Worm (Caenorhabditis elegans) whole organism, young adult: Measurements from ENCODE around the gene ztf-17.

Experiments used
- B0336.3 ChIP-seq: fragments of 200-800 bp; sonication (Bioruptor generic); IDR thresholded peaks from 2 replicates; pipeline ENCODE4 v1.3.6; 2022; ENCODE audit warnings: missing genetic modification characterization, missing compliant biosample characterization
- C17E4.6 ChIP-seq: fragments of 200-800 bp; sonication (Bioruptor generic); IDR thresholded peaks from 2 replicates; pipeline ENCODE4 v1.3.6; 2022; ENCODE audit warnings: missing genetic modification reagents, missing genetic modification characterization, missing compliant biosample characterization
- D2030.7 ChIP-seq: fragments of 200-800 bp; sonication (Bioruptor generic); IDR thresholded peaks from 2 replicates; pipeline ENCODE4 v1.3.6; 2022; ENCODE audit warnings: missing genetic modification reagents, missing genetic modification characterization, missing compliant biosample characterization
- F10E7.11 ChIP-seq: sonication (generic microtip); optimal IDR thresholded peaks from 2 replicates; lab custom pipeline; 2017; ENCODE audit warnings: mild to moderate bottlenecking, missing genetic modification characterization, moderate library complexity, missing compliant biosample characterization
- F39B2.1 ChIP-seq: fragments of 200-800 bp; sonication (Bioruptor generic); IDR thresholded peaks from 2 replicates; pipeline ENCODE4 v1.3.6; 2022; ENCODE audit warnings: missing genetic modification reagents, missing genetic modification characterization, missing compliant biosample characterization
- K12H6.12 ChIP-seq: fragments of 200-800 bp; sonication (Bioruptor generic); optimal IDR thresholded peaks from 2 replicates; lab custom pipeline; 2018; ENCODE audit warnings: mild to moderate bottlenecking, missing genetic modification characterization, missing compliant biosample characterization
- Y53G8AR.9 ChIP-seq: fragments of 200-800 bp; sonication (Bioruptor generic); conservative IDR thresholded peaks from 2 replicates; pipeline ENCODE4 v1.3.6; 2022; ENCODE audit warnings: missing genetic modification reagents, missing genetic modification characterization, missing compliant biosample characterization
- Y56A3A.18 ChIP-seq: fragments of 200-800 bp; sonication (Bioruptor generic); IDR thresholded peaks from 2 replicates; pipeline ENCODE4 v1.3.6; 2022; ENCODE audit warnings: missing genetic modification reagents, missing genetic modification characterization, missing compliant biosample characterization
- Y79H2A.3 ChIP-seq: fragments of 200-800 bp; sonication (Bioruptor generic); conservative IDR thresholded peaks from 2 replicates; pipeline ENCODE4 v1.3.6; 2022; ENCODE audit warnings: missing genetic modification reagents, missing genetic modification characterization, missing compliant biosample characterization
- Y95B8A.8 ChIP-seq: fragments of 200-800 bp; sonication (Bioruptor generic); IDR thresholded peaks from 2 replicates; pipeline ENCODE4 v1.3.6; 2022; ENCODE audit warnings: missing genetic modification reagents, missing genetic modification characterization, missing compliant biosample characterization
- akir-1 ChIP-seq: fragments of 200-800 bp; sonication (Bioruptor generic); optimal IDR thresholded peaks from 2 replicates; lab custom pipeline; 2018; ENCODE audit warnings: mild to moderate bottlenecking, missing genetic modification characterization, moderate library complexity, missing compliant biosample characterization
- aptf-2 ChIP-seq: fragments of 200-800 bp; sonication (Bioruptor generic); conservative IDR thresholded peaks from 2 replicates; pipeline ENCODE4 v1.3.6; 2022; ENCODE audit warnings: missing genetic modification reagents, missing genetic modification characterization, missing compliant biosample characterization
- atf-7 ChIP-seq: sonication (generic microtip); optimal IDR thresholded peaks from 2 replicates; lab custom pipeline; 2017; ENCODE audit warnings: mild to moderate bottlenecking, missing genetic modification characterization, missing compliant biosample characterization
- attf-5 ChIP-seq: fragments of 200-800 bp; sonication (Bioruptor generic); optimal IDR thresholded peaks from 2 replicates; lab custom pipeline; 2018; ENCODE audit warnings: mild to moderate bottlenecking, missing genetic modification characterization, missing compliant biosample characterization
- cebp-1 ChIP-seq, 2 experiments: fragments of 200-800 bp in 1 of 2; sonication (Bioruptor generic) in 1 of 2; sonication (generic microtip) in 1 of 2; IDR thresholded peaks in 1 of 2; optimal IDR thresholded peaks in 1 of 2; 2 replicates each; pipeline versions ENCODE4 v1.3.6 to Lab custom; 2017 to 2022; ENCODE audit warnings: missing compliant biosample characterization in 2 of 2, missing genetic modification characterization in 2 of 2, mild to moderate bottlenecking in 1 of 2, missing genetic modification reagents in 1 of 2, moderate library complexity in 1 of 2
- ceh-100 ChIP-seq: fragments of 200-800 bp; sonication (Bioruptor generic); IDR thresholded peaks from 2 replicates; pipeline ENCODE4 v1.3.6; 2022; ENCODE audit warnings: missing genetic modification reagents, missing genetic modification characterization, missing compliant biosample characterization
- ceh-27 ChIP-seq: fragments of 200-800 bp; sonication (Bioruptor generic); optimal IDR thresholded peaks from 2 replicates; lab custom pipeline; 2018; ENCODE audit warnings: mild to moderate bottlenecking, missing genetic modification characterization, moderate library complexity, missing compliant biosample characterization
- ceh-40 ChIP-seq: fragments of 200-800 bp; sonication (Bioruptor generic); IDR thresholded peaks from 2 replicates; pipeline ENCODE4 v1.3.6; 2022; ENCODE audit warnings: missing genetic modification characterization, missing compliant biosample characterization
- ekl-4 ChIP-seq: fragments of 200-800 bp; sonication (Bioruptor generic); IDR thresholded peaks from 2 replicates; pipeline ENCODE4 v1.3.6; 2022; ENCODE audit warnings: missing genetic modification reagents, missing genetic modification characterization, missing compliant biosample characterization
- ets-4 ChIP-seq: fragments of 200-800 bp; sonication (Bioruptor generic); optimal IDR thresholded peaks from 2 replicates; lab custom pipeline; 2018; ENCODE audit warnings: mild to moderate bottlenecking, missing genetic modification characterization, missing compliant biosample characterization
- gei-17 ChIP-seq: fragments of 200-800 bp; sonication (Bioruptor generic); optimal IDR thresholded peaks from 2 replicates; lab custom pipeline; 2018; ENCODE audit warnings: mild to moderate bottlenecking, missing genetic modification characterization, missing compliant biosample characterization
- hmg-1.2 ChIP-seq: fragments of 200-800 bp; sonication (Bioruptor generic); IDR thresholded peaks from 2 replicates; pipeline ENCODE4 v1.3.6; 2022; ENCODE audit warnings: missing genetic modification reagents, missing genetic modification characterization, missing compliant biosample characterization
- let-526 ChIP-seq: fragments of 200-800 bp; sonication (Bioruptor generic); IDR thresholded peaks from 2 replicates; pipeline ENCODE4 v1.3.6; 2022; ENCODE audit warnings: missing genetic modification reagents, missing genetic modification characterization, missing compliant biosample characterization
- lin-40 ChIP-seq: sonication (generic microtip); optimal IDR thresholded peaks from 2 replicates; lab custom pipeline; 2016; ENCODE audit warnings: missing genetic modification characterization, mild to moderate bottlenecking, missing compliant biosample characterization, missing genotype, missing genetic modification reagents
- madf-3 ChIP-seq: fragments of 200-800 bp; sonication (Bioruptor generic); IDR thresholded peaks from 2 replicates; pipeline ENCODE4 v1.3.6; 2022; ENCODE audit warnings: missing genetic modification reagents, missing genetic modification characterization, missing compliant biosample characterization
- madf-6 ChIP-seq: fragments of 200-800 bp; sonication (Bioruptor generic); IDR thresholded peaks from 2 replicates; pipeline ENCODE4 v1.3.6; 2022; ENCODE audit warnings: missing genetic modification reagents, missing genetic modification characterization, missing compliant biosample characterization
- mcd-1 ChIP-seq: fragments of 200-800 bp; sonication (Bioruptor generic); IDR thresholded peaks from 2 replicates; pipeline ENCODE4 v1.3.6; 2022; ENCODE audit warnings: missing genetic modification reagents, missing genetic modification characterization, missing compliant biosample characterization
- mes-4 ChIP-seq: sonication (generic microtip); optimal IDR thresholded peaks from 2 replicates; lab custom pipeline; 2016; ENCODE audit warnings: missing genotype, missing genetic modification characterization, missing compliant biosample characterization
- mxl-1 ChIP-seq: sonication (generic microtip); optimal IDR thresholded peaks from 2 replicates; lab custom pipeline; 2016; ENCODE audit warnings: missing genetic modification characterization, missing compliant biosample characterization
- nfya-2 ChIP-seq: fragments of 200-800 bp; sonication (Bioruptor generic); IDR thresholded peaks from 2 replicates; pipeline ENCODE4 v1.3.6; 2022; ENCODE audit warnings: missing genetic modification reagents, missing genetic modification characterization, missing compliant biosample characterization
- nhr-27 ChIP-seq: fragments of 200-800 bp; sonication (Bioruptor generic); optimal IDR thresholded peaks from 2 replicates; lab custom pipeline; 2018; ENCODE audit warnings: mild to moderate bottlenecking, missing genetic modification characterization, moderate library complexity, missing compliant biosample characterization
- nhr-90 ChIP-seq: sonication (generic microtip); optimal IDR thresholded peaks from 2 replicates; lab custom pipeline; 2016; ENCODE audit warnings: missing genotype, mild to moderate bottlenecking, missing genetic modification characterization, missing compliant biosample characterization
- pbrm-1 ChIP-seq: fragments of 200-800 bp; sonication (Bioruptor generic); IDR thresholded peaks from 2 replicates; pipeline ENCODE4 v1.3.6; 2022; ENCODE audit warnings: missing genetic modification reagents, missing genetic modification characterization, missing compliant biosample characterization
- pha-4 ChIP-seq: fragments of 150-350 bp; sonication (generic microtip); optimal IDR thresholded peaks from 2 replicates; lab custom pipeline; 2014; ENCODE audit warnings: missing biosample characterization, missing genetic modification reagents, missing genetic modification characterization
- rcor-1 ChIP-seq: fragments of 200-800 bp; sonication (Bioruptor generic); IDR thresholded peaks from 2 replicates; pipeline ENCODE4 v1.3.6; 2022; ENCODE audit warnings: missing genetic modification reagents, missing genetic modification characterization, missing compliant biosample characterization
- rec-8 ChIP-seq, 2 experiments: sonication (generic microtip); optimal IDR thresholded peaks; 2 replicates each; lab custom pipeline; 2016; ENCODE audit warnings: mild to moderate bottlenecking in 2 of 2, missing genetic modification characterization in 2 of 2, missing genetic modification reagents in 2 of 2, missing genotype in 2 of 2, missing biosample characterization in 1 of 2, missing compliant biosample characterization in 1 of 2, moderate library complexity in 1 of 2
- rpc-1 ChIP-seq, 2 experiments: fragments of 150-350 bp in 1 of 2; sonication (generic microtip) in 1 of 2; optimal IDR thresholded peaks; 2 replicates each; lab custom pipeline; 2014 to 2018; ENCODE audit warnings: missing biosample characterization in 1 of 2, missing genetic modification characterization in 1 of 2, missing genetic modification reagents in 1 of 2, missing genotype in 1 of 2
- tbp1 ChIP-seq: fragments of 200-800 bp; sonication (Bioruptor generic); optimal IDR thresholded peaks from 2 replicates; lab custom pipeline; 2018; ENCODE audit warnings: mild to moderate bottlenecking, missing genetic modification characterization, missing compliant biosample characterization
- tbx-9 ChIP-seq: sonication (generic microtip); optimal IDR thresholded peaks from 2 replicates; lab custom pipeline; 2016; ENCODE audit warnings: borderline replicate concordance, missing genetic modification characterization, inconsistent platforms, missing compliant biosample characterization
- tlf-1 ChIP-seq: fragments of 200-800 bp; sonication (Bioruptor generic); optimal IDR thresholded peaks from 2 replicates; lab custom pipeline; 2018; ENCODE audit warnings: mild to moderate bottlenecking, missing genetic modification characterization, missing compliant biosample characterization
- xnd-1 ChIP-seq: sonication (generic microtip); optimal IDR thresholded peaks from 2 replicates; lab custom pipeline; 2016; ENCODE audit warnings: missing genotype, missing genetic modification reagents, missing genetic modification characterization, missing compliant biosample characterization
- ztf-18 ChIP-seq: sonication (generic microtip); optimal IDR thresholded peaks from 2 replicates; lab custom pipeline; 2016; ENCODE audit warnings: missing genotype, mild to moderate bottlenecking, missing genetic modification characterization, missing compliant biosample characterization
- ztf-22 ChIP-seq: fragments of 200-800 bp; sonication (Bioruptor generic); optimal IDR thresholded peaks from 2 replicates; lab custom pipeline; 2018; ENCODE audit warnings: mild to moderate bottlenecking, missing genetic modification characterization, moderate library complexity, missing compliant biosample characterization
- ztf-25 ChIP-seq: fragments of 200-800 bp; sonication (Bioruptor generic); IDR thresholded peaks from 2 replicates; pipeline ENCODE4 v1.3.6; 2022; ENCODE audit warnings: missing genetic modification reagents, missing genetic modification characterization, missing compliant biosample characterization
- ztf-28 ChIP-seq: fragments of 200-800 bp; sonication (Bioruptor generic); IDR thresholded peaks from 2 replicates; pipeline ENCODE4 v1.3.6; 2022; ENCODE audit warnings: missing genetic modification reagents, missing genetic modification characterization, missing compliant biosample characterization

The ztf-17 gene

ce11 chrII:7900762-7901161 lies 30.8 kb upstream of the ztf-17 start:
- TF ChIP-seq akir-1 (GFP tag; lab: Kevin White, UChicago) (no peak), ztf-22 (GFP tag; lab: Kevin White, UChicago) (no peak), let-526 (no peak), Y56A3A.18 (GFP tag; lab: Robert Waterston, UW) (no peak), ekl-4 (no peak), pbrm-1 (GFP tag; lab: Robert Waterston, UW) (no peak), nhr-90 (no peak), mes-4 (tag; lab: Kevin White, UChicago) (no peak)

- TF ChIP-seq nhr-27 (tag; lab: Kevin White, UChicago): peak; percentile 78
- no peak for TF ChIP-seq ztf-28
- TF ChIP-seq akir-1 (GFP tag; lab: Kevin White, UChicago): no peak
- peak; percentile 73 for TF ChIP-seq B0336.3 (GFP tag; lab: Robert Waterston, UW)
- 0 out of 2 replicates have a peak, but pooled peaks have one; percentile 10 for TF ChIP-seq ekl-4
- no peak for TF ChIP-seq ztf-18 (tag; lab: Kevin White, UChicago)
- no peak for TF ChIP-seq D2030.7 (GFP tag; lab: Robert Waterston, UW)
- TF ChIP-seq xnd-1: no peak
- TF ChIP-seq ceh-27 (GFP tag; lab: Kevin White, UChicago): no peak
- TF ChIP-seq pbrm-1 (GFP tag; lab: Robert Waterston, UW): 0 out of 2 replicates have a peak, but pooled peaks have one; percentile 19
- TF ChIP-seq rec-8 (tag; optimal IDR thresholded peaks at IDR 0.05; lab: Kevin White, UChicago): no peak
- TF ChIP-seq ztf-22 (GFP tag; lab: Kevin White, UChicago): no peak
- TF ChIP-seq nhr-90: no peak
- 0 out of 2 replicates have a peak, but pooled peaks have one; percentile 30 for TF ChIP-seq Y95B8A.8 (GFP tag; lab: Robert Waterston, UW)
- peak; percentile 1 for TF ChIP-seq atf-7
- TF ChIP-seq mxl-1: no peak
- no peak for TF ChIP-seq aptf-2 (GFP tag; lab: Robert Waterston, UW)
- no peak for TF ChIP-seq F10E7.11 (tag; lab: Kevin White, UChicago)
- no peak for TF ChIP-seq pha-4 (tag; lab: Kevin White, UChicago)
- TF ChIP-seq madf-6 (GFP tag; lab: Robert Waterston, UW): peak; percentile 37; the same call in 1 of the 2 replicates
- peak; percentile 5 for TF ChIP-seq attf-5 (GFP tag; lab: Kevin White, UChicago)
- no peak for TF ChIP-seq lin-40 (tag; lab: Kevin White, UChicago)
- TF ChIP-seq gei-17: no peak
- no peak for TF ChIP-seq hmg-1.2 (GFP tag; lab: Robert Waterston, UW)
- TF ChIP-seq tbx-9 (tag; lab: Kevin White, UChicago): peak; percentile 4
- peak; percentile 84 for TF ChIP-seq F39B2.1 (GFP tag; lab: Robert Waterston, UW)
- no peak for TF ChIP-seq nfya-2 (GFP tag; lab: Robert Waterston, UW)
- TF ChIP-seq ztf-25 (GFP tag; lab: Robert Waterston, UW): no peak
- no peak for TF ChIP-seq tlf-1 (GFP tag; lab: Kevin White, UChicago)
- TF ChIP-seq rcor-1 (GFP tag; lab: Robert Waterston, UW): peak; percentile 45; the same call in 1 of the 2 replicates
- no peak for TF ChIP-seq C17E4.6 (GFP tag; lab: Robert Waterston, UW)
- peak; percentile 36; the same call in 1 of the 2 replicates for TF ChIP-seq ceh-100 (GFP tag; lab: Robert Waterston, UW)
- TF ChIP-seq cebp-1 (GFP tag; IDR thresholded peaks at IDR 0.05; lab: Robert Waterston, UW): no peak
- peak; percentile 11 for TF ChIP-seq cebp-1 (tag; optimal IDR thresholded peaks at IDR 0.05; lab: Kevin White, UChicago)
- no peak for TF ChIP-seq madf-3 (GFP tag; lab: Robert Waterston, UW)
- TF ChIP-seq Y79H2A.3 (GFP tag; lab: Robert Waterston, UW): no peak
- TF ChIP-seq ceh-40 (GFP tag; lab: Robert Waterston, UW): no peak
- TF ChIP-seq K12H6.12: no peak
- peak; percentile 65; the same call in 1 of the 2 replicates for TF ChIP-seq Y53G8AR.9 (GFP tag; lab: Robert Waterston, UW)
- TF ChIP-seq mcd-1 (GFP tag; lab: Robert Waterston, UW): no peak
- no peak for TF ChIP-seq tbp1 (GFP tag; lab: Kevin White, UChicago)
- TF ChIP-seq ets-4 (GFP tag; lab: Kevin White, UChicago): no peak
- TF ChIP-seq rpc-1 (optimal IDR thresholded peaks at IDR 0.05; lab: Kevin White, UChicago): no peak
- no peak for TF ChIP-seq rpc-1 (tag; optimal IDR thresholded peaks at IDR 0.05; lab: Kevin White, UChicago)
Measured at ce11 chrII:7900190-7900672, 30.3 kb upstream of the ztf-17 start, which contains the start of gene rev-1. TSS of gene rev-1 (plus strand) at chrII:7900622.
